Fruit fly (Drosophila melanogaster) whole organism, embryonic: ENCODE data around the gene cv-c.

Source experiments
- ATbp ChIP-seq: fragments of 200-800 bp; sonication (Bioruptor generic); optimal IDR thresholded peaks from 2 replicates; lab custom pipeline; 2017; ENCODE audit warnings: missing biosample characterization, mild to moderate bottlenecking, missing genetic modification characterization, missing genetic modification reagents
- C15 ChIP-seq: fragments of 200-800 bp; sonication (Bioruptor generic); IDR thresholded peaks from 3 replicates; pipeline ENCODE4 v1.3.6; 2022; ENCODE audit warnings: missing biosample characterization, missing genetic modification characterization
- CG10321 ChIP-seq: fragments of 200-800 bp; sonication (Bioruptor generic); IDR thresholded peaks from 2 replicates; pipeline ENCODE4 v1.3.6; 2022; ENCODE audit warnings: missing biosample characterization, missing genetic modification characterization
- CG10431 ChIP-seq: fragments of 200-800 bp; sonication (Bioruptor generic); optimal IDR thresholded peaks from 3 replicates; lab custom pipeline; 2018; ENCODE audit warnings: missing biosample characterization, mild to moderate bottlenecking, missing genetic modification characterization
- CG10543 ChIP-seq: fragments of 200-800 bp; sonication (Bioruptor generic); optimal IDR thresholded peaks from 3 replicates; lab custom pipeline; 2017; ENCODE audit warnings: missing biosample characterization, mild to moderate bottlenecking, missing genetic modification characterization, moderate library complexity
- CG10979 ChIP-seq: fragments of 200-800 bp; sonication (Bioruptor generic); optimal IDR thresholded peaks from 2 replicates; lab custom pipeline; 2018; ENCODE audit warnings: missing biosample characterization, mild to moderate bottlenecking, missing genetic modification characterization, moderate library complexity
- CG11398 ChIP-seq: fragments of 200-800 bp; sonication (Bioruptor generic); optimal IDR thresholded peaks from 2 replicates; lab custom pipeline; 2016; ENCODE audit warnings: missing biosample characterization, missing genetic modification characterization
- CG12744 ChIP-seq: fragments of 200-800 bp; sonication (Bioruptor generic); optimal IDR thresholded peaks from 2 replicates; lab custom pipeline; 2016; ENCODE audit warnings: missing biosample characterization, missing genetic modification characterization
- CG13894 ChIP-seq: fragments of 200-800 bp; sonication (Bioruptor generic); optimal IDR thresholded peaks from 3 replicates; lab custom pipeline; 2018; ENCODE audit warnings: missing biosample characterization, mild to moderate bottlenecking, missing genetic modification characterization, moderate library complexity
- CG14965 ChIP-seq: fragments of 200-800 bp; sonication (Bioruptor generic); optimal IDR thresholded peaks from 2 replicates; lab custom pipeline; 2016; ENCODE audit warnings: missing biosample characterization, missing genetic modification characterization, borderline replicate concordance
- CG15011 ChIP-seq: fragments of 200-800 bp; sonication (Bioruptor generic); optimal IDR thresholded peaks from 3 replicates; lab custom pipeline; 2018; ENCODE audit warnings: missing biosample characterization, mild to moderate bottlenecking, missing genetic modification characterization
- CG17186 ChIP-seq: fragments of 200-800 bp; sonication (Bioruptor generic); optimal IDR thresholded peaks from 3 replicates; lab custom pipeline; 2017; ENCODE audit warnings: missing biosample characterization, missing genetic modification reagents, missing genetic modification characterization
- CG17802 ChIP-seq: fragments of 200-800 bp; sonication (Bioruptor generic); optimal IDR thresholded peaks from 2 replicates; lab custom pipeline; 2018; ENCODE audit warnings: missing biosample characterization, mild to moderate bottlenecking, missing genetic modification characterization, moderate library complexity
- CG18262 ChIP-seq: fragments of 200-800 bp; optimal IDR thresholded peaks from 3 replicates; lab custom pipeline; 2019; ENCODE audit warnings: missing biosample characterization, mild to moderate bottlenecking, missing genetic modification characterization, moderate library complexity
- CG18619 ChIP-seq: fragments of 200-800 bp; sonication (Bioruptor generic); optimal IDR thresholded peaks from 3 replicates; lab custom pipeline; 2017; ENCODE audit warnings: missing biosample characterization, mild to moderate bottlenecking, missing genetic modification characterization
- CG2712 ChIP-seq: fragments of 200-800 bp; optimal IDR thresholded peaks from 3 replicates; lab custom pipeline; 2019; ENCODE audit warnings: missing biosample characterization, mild to moderate bottlenecking, missing genetic modification characterization, moderate library complexity
- CG34376 ChIP-seq: fragments of 200-800 bp; sonication (Bioruptor generic); optimal IDR thresholded peaks from 2 replicates; lab custom pipeline; 2018; ENCODE audit warnings: missing biosample characterization, mild to moderate bottlenecking, missing genetic modification characterization
- CG6272 ChIP-seq: fragments of 200-800 bp; sonication (Bioruptor generic); IDR thresholded peaks from 2 replicates; pipeline ENCODE4 v1.3.6; 2022; ENCODE audit warnings: missing biosample characterization, missing genetic modification characterization
- CG7839 ChIP-seq: fragments of 200-800 bp; sonication (Bioruptor generic); optimal IDR thresholded peaks from 3 replicates; lab custom pipeline; 2018; ENCODE audit warnings: missing biosample characterization, mild to moderate bottlenecking, missing genetic modification characterization, moderate library complexity
- CG8290 ChIP-seq, 3 experiments: fragments of 200-800 bp; sonication (Bioruptor generic); optimal IDR thresholded peaks; 2 replicates each; lab custom pipeline; 2016 to 2019; ENCODE audit warnings: missing biosample characterization in 3 of 3, missing genetic modification characterization in 3 of 3, mild to moderate bottlenecking in 2 of 3, moderate library complexity in 1 of 3
- CrebB ChIP-seq: fragments of 200-800 bp; sonication (Bioruptor generic); optimal IDR thresholded peaks from 3 replicates; lab custom pipeline; 2018; ENCODE audit warnings: missing biosample characterization, mild to moderate bottlenecking, missing genetic modification characterization
- Doc2 ChIP-seq: fragments of 200-800 bp; sonication (Bioruptor generic); IDR thresholded peaks from 2 replicates; pipeline ENCODE4 v1.3.6; 2022; ENCODE audit warnings: missing biosample characterization, missing genetic modification characterization
- Ets65A ChIP-seq: fragments of 200-800 bp; sonication (Bioruptor generic); peaks from one replicate; lab custom pipeline; 2016; ENCODE audit warnings: missing biosample characterization, missing genetic modification characterization
- Max ChIP-seq: fragments of 200-800 bp; sonication (Bioruptor generic); optimal IDR thresholded peaks from 2 replicates; lab custom pipeline; 2016; ENCODE audit warnings: missing biosample characterization, mild to moderate bottlenecking, missing genetic modification characterization
- Mes4 ChIP-seq: fragments of 200-800 bp; sonication (Bioruptor generic); optimal IDR thresholded peaks from 2 replicates; lab custom pipeline; 2016; ENCODE audit warnings: missing biosample characterization, missing genetic modification characterization
- Nf-YC ChIP-seq: fragments of 200-800 bp; optimal IDR thresholded peaks from 3 replicates; lab custom pipeline; 2019; ENCODE audit warnings: missing biosample characterization, mild to moderate bottlenecking, missing genetic modification characterization, moderate library complexity
- al ChIP-seq: fragments of 200-800 bp; sonication (Bioruptor generic); IDR thresholded peaks from 2 replicates; pipeline ENCODE4 v1.3.6; 2022; ENCODE audit warnings: missing biosample characterization, missing genetic modification characterization
- ase ChIP-seq: fragments of 200-800 bp; sonication (Bioruptor generic); IDR thresholded peaks from 3 replicates; pipeline ENCODE4 v1.3.6; 2022; ENCODE audit warnings: missing biosample characterization, missing genetic modification characterization
- ash1 ChIP-seq: fragments of 200-800 bp; sonication (Bioruptor generic); optimal IDR thresholded peaks from 2 replicates; lab custom pipeline; 2018; ENCODE audit warnings: missing biosample characterization, mild to moderate bottlenecking, missing genetic modification characterization
- bowl ChIP-seq: fragments of 200-800 bp; sonication (Bioruptor generic); IDR thresholded peaks from 2 replicates; pipeline ENCODE4 v1.3.6; 2022; ENCODE audit warnings: missing biosample characterization, missing genetic modification characterization
- dimm ChIP-seq: fragments of 200-800 bp; sonication (Bioruptor generic); IDR thresholded peaks from 2 replicates; pipeline ENCODE4 v1.3.6; 2022; ENCODE audit warnings: missing biosample characterization, missing genetic modification characterization
- dmrt11E ChIP-seq: fragments of 200-800 bp; sonication (Bioruptor generic); optimal IDR thresholded peaks from 3 replicates; lab custom pipeline; 2018; ENCODE audit warnings: missing biosample characterization, mild to moderate bottlenecking, missing genetic modification characterization, moderate library complexity
- ems ChIP-seq: fragments of 200-800 bp; sonication (Bioruptor generic); optimal IDR thresholded peaks from 3 replicates; lab custom pipeline; 2016; ENCODE audit warnings: missing biosample characterization, missing genetic modification characterization
- fd3F ChIP-seq: fragments of 200-800 bp; sonication (Bioruptor generic); optimal IDR thresholded peaks from 2 replicates; lab custom pipeline; 2018; ENCODE audit warnings: missing biosample characterization, mild to moderate bottlenecking, missing genetic modification characterization, moderate library complexity
- gcm ChIP-seq: fragments of 200-800 bp; sonication (Bioruptor generic); optimal IDR thresholded peaks from 2 replicates; lab custom pipeline; 2019; ENCODE audit warnings: missing biosample characterization, mild to moderate bottlenecking, missing genetic modification characterization, moderate library complexity
- h ChIP-seq: fragments of >200 bp; optimal IDR thresholded peaks from 2 replicates; lab custom pipeline; 2017
- ind ChIP-seq: fragments of 200-800 bp; sonication (Bioruptor generic); optimal IDR thresholded peaks from 3 replicates; lab custom pipeline; 2016; ENCODE audit warnings: missing biosample characterization, missing genetic modification characterization
- lab ChIP-seq: fragments of 200-800 bp; sonication (Bioruptor generic); optimal IDR thresholded peaks from 3 replicates; lab custom pipeline; 2017; ENCODE audit warnings: missing biosample characterization, missing genetic modification characterization, mild to moderate bottlenecking, moderate library complexity, missing genetic modification reagents
- luna ChIP-seq: fragments of 200-800 bp; sonication (Bioruptor generic); optimal IDR thresholded peaks from 2 replicates; lab custom pipeline; 2016; ENCODE audit warnings: missing biosample characterization, missing genetic modification characterization
- mirr ChIP-seq: fragments of 200-800 bp; sonication (Bioruptor generic); optimal IDR thresholded peaks from 3 replicates; lab custom pipeline; 2018; ENCODE audit warnings: missing biosample characterization, mild to moderate bottlenecking, missing genetic modification characterization
- org-1 ChIP-seq: fragments of 200-800 bp; sonication (Bioruptor generic); optimal IDR thresholded peaks from 2 replicates; lab custom pipeline; 2017; ENCODE audit warnings: missing biosample characterization, missing genetic modification characterization
- slou ChIP-seq: fragments of 200-800 bp; sonication (Bioruptor generic); optimal IDR thresholded peaks from 3 replicates; lab custom pipeline; 2016; ENCODE audit warnings: missing biosample characterization, missing genetic modification characterization
- slp2 ChIP-seq: fragments of 200-800 bp; sonication (Bioruptor generic); optimal IDR thresholded peaks from 2 replicates; lab custom pipeline; 2016; ENCODE audit warnings: missing biosample characterization, missing genetic modification characterization
- sna ChIP-seq: fragments of 200-800 bp; sonication (Bioruptor generic); IDR thresholded peaks from 2 replicates; pipeline ENCODE4 v1.3.6; 2022; ENCODE audit warnings: missing biosample characterization, missing genetic modification characterization; ENCODE audit not compliant: partially characterized antibody
- stc ChIP-seq: fragments of 200-800 bp; sonication (Bioruptor generic); IDR thresholded peaks from 2 replicates; pipeline ENCODE4 v1.3.6; 2022; ENCODE audit warnings: missing biosample characterization, missing genetic modification characterization
- sug ChIP-seq: fragments of 200-800 bp; optimal IDR thresholded peaks from 2 replicates; lab custom pipeline; 2019; ENCODE audit warnings: missing biosample characterization, mild to moderate bottlenecking, missing genetic modification characterization, moderate library complexity
- tap ChIP-seq: fragments of 200-800 bp; optimal IDR thresholded peaks from 3 replicates; lab custom pipeline; 2019; ENCODE audit warnings: missing biosample characterization, mild to moderate bottlenecking, missing genetic modification characterization, moderate library complexity
- tgo ChIP-seq: fragments of 200-800 bp; sonication (Bioruptor generic); IDR thresholded peaks from 3 replicates; pipeline ENCODE4 v1.3.6; 2022; ENCODE audit warnings: missing biosample characterization, missing genetic modification characterization
- wdn ChIP-seq: fragments of 200-800 bp; sonication (Bioruptor generic); IDR thresholded peaks from 2 replicates; pipeline ENCODE4 v1.3.6; 2022; ENCODE audit warnings: missing biosample characterization, missing genetic modification characterization

Gene cv-c

DNA sequence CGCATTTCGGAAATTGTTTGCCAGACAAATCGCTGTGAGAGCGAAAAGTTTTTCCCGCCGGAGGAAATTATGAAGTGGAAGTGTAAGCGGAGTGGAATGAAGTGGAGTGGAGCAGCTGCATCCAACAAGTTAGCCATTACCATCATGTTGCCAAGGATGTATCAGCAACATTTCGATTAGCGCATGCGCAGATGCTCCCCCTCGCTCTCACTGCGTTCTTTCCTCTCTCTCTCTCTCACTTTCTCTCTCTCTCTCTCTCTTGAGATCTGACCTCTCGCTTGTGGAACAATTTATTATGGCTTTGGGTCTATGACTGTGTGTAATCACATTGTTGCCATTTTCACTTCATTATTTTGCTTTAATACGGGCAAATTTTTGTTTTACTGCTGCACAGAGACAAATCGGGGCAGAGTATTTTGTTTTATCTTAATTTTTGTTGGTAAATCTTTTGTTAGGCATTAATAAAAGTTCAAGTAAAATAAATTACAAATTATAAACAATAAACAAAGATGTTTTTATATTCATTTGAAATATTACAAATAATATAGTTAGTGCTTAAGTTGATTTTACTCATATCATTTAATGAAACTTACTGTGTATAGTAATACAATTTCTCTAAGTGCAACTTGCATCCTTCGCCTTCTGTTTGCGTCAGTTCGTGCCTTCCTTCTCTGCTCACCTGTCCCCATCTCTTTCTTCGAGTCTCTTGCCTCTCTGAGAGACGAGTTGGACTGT, 99.0 kb downstream of the cv-c start (continued):
- no peak for TF ChIP-seq CG11398 (GFP tag; lab: Kevin White, UChicago)
- peak; percentile 72 for TF ChIP-seq sug (tag; lab: Kevin White, UChicago)
- TF ChIP-seq fd3F (GFP tag; lab: Kevin White, UChicago) = peak; percentile 69
- peak; percentile 72 for TF ChIP-seq org-1
- TF ChIP-seq ATbp (GFP tag; lab: Kevin White, UChicago) = peak; percentile 72
- TF ChIP-seq ase (GFP tag; lab: Robert Waterston, UW) = 0 out of 3 replicates have a peak, but pooled peaks have one; percentile 47
- TF ChIP-seq CG13894 (tag; lab: Kevin White, UChicago) = peak; percentile 56
- 0 out of 3 replicates have a peak, but pooled peaks have one; percentile 40 for TF ChIP-seq C15
- no peak for TF ChIP-seq Mes4
- no peak; the same call in 1 of the 2 replicates for TF ChIP-seq CG6272 (GFP tag; lab: Robert Waterston, UW)
- 0 out of 2 replicates have a peak, but pooled peaks have one; percentile 26 for TF ChIP-seq bowl (GFP tag; lab: Robert Waterston, UW)
- peak; percentile 50 for TF ChIP-seq slou (GFP tag; lab: Kevin White, UChicago)
- peak; percentile 92 for TF ChIP-seq lab
- TF ChIP-seq Doc2 (GFP tag; lab: Robert Waterston, UW) = no peak
- peak; percentile 26 for TF ChIP-seq CG10431 (GFP tag; lab: Kevin White, UChicago)
- TF ChIP-seq ash1 (GFP tag; lab: Kevin White, UChicago) = no peak
- peak; percentile 81 for TF ChIP-seq stc (GFP tag; lab: Robert Waterston, UW)
- peak; percentile 60 for TF ChIP-seq Ets65A (GFP tag; lab: Kevin White, UChicago)
- peak; percentile 66 for TF ChIP-seq tap (tag; lab: Kevin White, UChicago)
- no peak for TF ChIP-seq ems (GFP tag; lab: Kevin White, UChicago)
- TF ChIP-seq CG12744 (GFP tag; lab: Kevin White, UChicago) = no peak
- peak; percentile 57; the same call in 2 of the 3 replicates for TF ChIP-seq tgo (GFP tag; lab: Robert Waterston, UW)
- peak; percentile 87 for TF ChIP-seq CG10979 (tag; lab: Kevin White, UChicago)
- TF ChIP-seq sna (GFP tag; lab: Robert Waterston, UW) = no peak
- peak; percentile 9 for TF ChIP-seq CG34376 (GFP tag; lab: Kevin White, UChicago)
- TF ChIP-seq Max = peak; percentile 58
- TF ChIP-seq CG15011 (GFP tag; lab: Kevin White, UChicago) = peak; percentile 80
- TF ChIP-seq CG17802 (tag; lab: Kevin White, UChicago) = no peak
- peak; percentile 46; the same call in 1 of the 2 replicates for TF ChIP-seq CG10321
- TF ChIP-seq dimm (GFP tag; lab: Robert Waterston, UW) = no peak
- TF ChIP-seq CG8290 (GFP tag; optimal IDR thresholded peaks at IDR 0.05; lab: Kevin White, UChicago) = peak; percentile 41
- no peak for TF ChIP-seq CG8290 (tag; optimal IDR thresholded peaks at IDR 0.05; lab: Kevin White, UChicago)
- peak; percentile 18 for TF ChIP-seq CrebB
- TF ChIP-seq wdn (GFP tag; lab: Robert Waterston, UW) = no peak
- TF ChIP-seq CG10543 (GFP tag; lab: Kevin White, UChicago) = peak; percentile 49
- TF ChIP-seq gcm (GFP tag; lab: Kevin White, UChicago) = peak; percentile 83
- no peak for TF ChIP-seq slp2 (GFP tag; lab: Kevin White, UChicago)
- peak; percentile 89 for TF ChIP-seq CG2712
- TF ChIP-seq dmrt11E (tag; lab: Kevin White, UChicago) = peak; percentile 73
- TF ChIP-seq mirr (GFP tag; lab: Kevin White, UChicago) = no peak
- peak; percentile 90 for TF ChIP-seq CG7839 (tag; lab: Kevin White, UChicago)
- no peak for TF ChIP-seq al (GFP tag; lab: Robert Waterston, UW)
- no peak for TF ChIP-seq CG17186
- peak; percentile 68 for TF ChIP-seq Nf-YC (tag; lab: Kevin White, UChicago)
- TF ChIP-seq CG18262 = peak; percentile 85
- TF ChIP-seq h (lab: Kevin White, UChicago) = no peak
- TF ChIP-seq ind (GFP tag; lab: Kevin White, UChicago) = peak; percentile 72
- no peak for TF ChIP-seq luna (GFP tag; lab: Kevin White, UChicago)
- no peak for TF ChIP-seq CG14965 (GFP tag; lab: Kevin White, UChicago)
- peak; percentile 78 for TF ChIP-seq CG18619
